Worm (Caenorhabditis elegans): ENCODE measurements around the gene R09E10.5.

Gene R09E10.5

ce11 chrIV:10302203-10302602 lies at the start of gene R09E10.5:
TSS of gene R09E10.5 (minus strand) at chrIV:10302303.
- TF ChIP-seq tbx-11 (GFP tag; IDR thresholded peaks at IDR 0.05) (no peak), F13C5.2 (tag; optimal IDR thresholded peaks at IDR 0.05) (no peak), tra-4 (tag; optimal IDR thresholded peaks at IDR 0.05) (no peak), hnd-1 (tag; optimal IDR thresholded peaks at IDR 0.05) (no peak), ama-1 (optimal IDR thresholded peaks at IDR 0.05) (no peak), ceh-36 (tag; optimal IDR thresholded peaks at IDR 0.05) (no peak), sea-1 (GFP tag; conservative IDR thresholded peaks at IDR 0.05) (no peak), flt-1 (GFP tag; IDR thresholded peaks at IDR 0.05) (no peak), ets-7 (tag; optimal IDR thresholded peaks at IDR 0.05) (no peak), aly-1 (tag; optimal IDR thresholded peaks at IDR 0.05) (no peak), pes-1 (GFP tag; IDR thresholded peaks at IDR 0.05) (no peak), tbx-37 (GFP tag; conservative IDR thresholded peaks at IDR 0.05) (no peak), scrt-1 (GFP tag; IDR thresholded peaks at IDR 0.05) (no peak), hmbx-1 (tag; optimal IDR thresholded peaks at IDR 0.05) (no peak), B0310.2 (tag; optimal IDR thresholded peaks at IDR 0.05) (no peak), ceh-13 (GFP tag; optimal IDR thresholded peaks at IDR 0.05) (no peak), hmg-4 (GFP tag; optimal IDR thresholded peaks at IDR 0.05) (no peak)

- TF ChIP-seq flt-1 (GFP tag; IDR thresholded peaks at IDR 0.05) (no peak), ceh-36 (tag; optimal IDR thresholded peaks at IDR 0.05) (no peak), hmg-4 (GFP tag; optimal IDR thresholded peaks at IDR 0.05) (no peak), F13C5.2 (tag; optimal IDR thresholded peaks at IDR 0.05) (no peak), ets-7 (tag; optimal IDR thresholded peaks at IDR 0.05) (no peak), tbx-37 (GFP tag; conservative IDR thresholded peaks at IDR 0.05) (no peak), ceh-13 (GFP tag; optimal IDR thresholded peaks at IDR 0.05) (no peak), tbx-11 (GFP tag; IDR thresholded peaks at IDR 0.05) (no peak), scrt-1 (GFP tag; IDR thresholded peaks at IDR 0.05) (no peak), tra-4 (tag; optimal IDR thresholded peaks at IDR 0.05) (no peak)
These were observed 48.0 kb upstream of the R09E10.5 start, which contains the start of the genes unc-43 and Y43C5B.3 for ce11 chrIV:10349871-10350640. TSS of gene unc-43 (minus strand) at chrIV:10350217. TSS of gene Y43C5B.3 (plus strand) at chrIV:10350590.

- no peak for TF ChIP-seq tbx-11 (GFP tag; IDR thresholded peaks at IDR 0.05)
These were observed 45.4 kb upstream of the R09E10.5 start for ce11 chrIV:10347528-10347927.

ce11 chrIV:10346948-10347347 lies 44.8 kb upstream of the R09E10.5 start:
- TF ChIP-seq ets-7 (tag; optimal IDR thresholded peaks at IDR 0.05) = no peak
- TF ChIP-seq hnd-1 (tag; optimal IDR thresholded peaks at IDR 0.05) = no peak
- TF ChIP-seq F13C5.2 (tag; optimal IDR thresholded peaks at IDR 0.05) = no peak
- no peak for TF ChIP-seq B0310.2 (tag; optimal IDR thresholded peaks at IDR 0.05)
- no peak for TF ChIP-seq aly-1 (tag; optimal IDR thresholded peaks at IDR 0.05)
- TF ChIP-seq hmbx-1 (tag; optimal IDR thresholded peaks at IDR 0.05) = no peak
- no peak for TF ChIP-seq ama-1 (optimal IDR thresholded peaks at IDR 0.05)
- TF ChIP-seq pes-1 (GFP tag; IDR thresholded peaks at IDR 0.05) = no peak
- no peak for TF ChIP-seq ceh-13 (GFP tag; optimal IDR thresholded peaks at IDR 0.05)
- TF ChIP-seq ceh-36 (tag; optimal IDR thresholded peaks at IDR 0.05) = no peak
- no peak for TF ChIP-seq tra-4 (tag; optimal IDR thresholded peaks at IDR 0.05)
- TF ChIP-seq hmg-4 (GFP tag; optimal IDR thresholded peaks at IDR 0.05) = no peak
- no peak for TF ChIP-seq flt-1 (GFP tag; IDR thresholded peaks at IDR 0.05)
- TF ChIP-seq sea-1 (GFP tag; conservative IDR thresholded peaks at IDR 0.05) = no peak
- no peak for TF ChIP-seq tbx-37 (GFP tag; conservative IDR thresholded peaks at IDR 0.05)
- TF ChIP-seq scrt-1 (GFP tag; IDR thresholded peaks at IDR 0.05) = no peak
- no peak for TF ChIP-seq tbx-11 (GFP tag; IDR thresholded peaks at IDR 0.05)

- no peak for TF ChIP-seq hmbx-1 (tag; optimal IDR thresholded peaks at IDR 0.05)
- TF ChIP-seq tra-4 (tag; optimal IDR thresholded peaks at IDR 0.05) = no peak
- no peak for TF ChIP-seq ama-1 (optimal IDR thresholded peaks at IDR 0.05)
- TF ChIP-seq ets-7 (tag; optimal IDR thresholded peaks at IDR 0.05) = no peak
- no peak for TF ChIP-seq sea-1 (GFP tag; conservative IDR thresholded peaks at IDR 0.05)
- TF ChIP-seq scrt-1 (GFP tag; IDR thresholded peaks at IDR 0.05) = no peak
- no peak for TF ChIP-seq pes-1 (GFP tag; IDR thresholded peaks at IDR 0.05)
- TF ChIP-seq F13C5.2 (tag; optimal IDR thresholded peaks at IDR 0.05) = no peak
- TF ChIP-seq ceh-13 (GFP tag; optimal IDR thresholded peaks at IDR 0.05) = no peak
- TF ChIP-seq hnd-1 (tag; optimal IDR thresholded peaks at IDR 0.05) = no peak
- no peak for TF ChIP-seq ceh-36 (tag; optimal IDR thresholded peaks at IDR 0.05)
- TF ChIP-seq B0310.2 (tag; optimal IDR thresholded peaks at IDR 0.05) = no peak
- TF ChIP-seq tbx-37 (GFP tag; conservative IDR thresholded peaks at IDR 0.05) = no peak
- no peak for TF ChIP-seq flt-1 (GFP tag; IDR thresholded peaks at IDR 0.05)
These were observed 43.9 kb upstream of the R09E10.5 start for ce11 chrIV:10345990-10346389.

DNA sequence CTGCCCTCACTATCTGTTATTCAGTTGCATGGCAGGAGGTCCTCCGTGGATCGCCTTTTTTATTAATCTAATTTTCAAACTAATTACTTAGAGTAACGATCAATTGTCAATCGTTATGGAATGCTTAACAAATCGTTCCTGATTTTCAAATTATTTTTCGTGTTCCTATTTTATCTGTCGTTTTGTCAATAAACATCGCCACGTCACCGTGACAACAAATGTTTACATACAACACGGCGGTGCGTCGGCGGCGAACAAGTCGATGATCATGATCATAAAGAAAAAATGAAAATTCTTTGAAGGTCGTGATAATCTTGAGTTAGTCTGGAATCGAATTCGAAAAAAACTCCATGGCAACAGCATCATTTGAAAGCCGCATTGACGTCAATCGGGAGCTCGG lies 43.4 kb upstream of the R09E10.5 start:
- no peak for TF ChIP-seq sea-1 (GFP tag; conservative IDR thresholded peaks at IDR 0.05)
- TF ChIP-seq flt-1 (GFP tag; IDR thresholded peaks at IDR 0.05) = no peak
- no peak for TF ChIP-seq scrt-1 (GFP tag; IDR thresholded peaks at IDR 0.05)
- TF ChIP-seq ceh-36 (tag; optimal IDR thresholded peaks at IDR 0.05) = no peak
- TF ChIP-seq hnd-1 (tag; optimal IDR thresholded peaks at IDR 0.05) = no peak
- no peak for TF ChIP-seq B0310.2 (tag; optimal IDR thresholded peaks at IDR 0.05)
- TF ChIP-seq F13C5.2 (tag; optimal IDR thresholded peaks at IDR 0.05) = no peak
- TF ChIP-seq tra-4 (tag; optimal IDR thresholded peaks at IDR 0.05) = no peak
- TF ChIP-seq pes-1 (GFP tag; IDR thresholded peaks at IDR 0.05) = no peak
- TF ChIP-seq ama-1 (optimal IDR thresholded peaks at IDR 0.05) = no peak
- no peak for TF ChIP-seq hmbx-1 (tag; optimal IDR thresholded peaks at IDR 0.05)

DNA sequence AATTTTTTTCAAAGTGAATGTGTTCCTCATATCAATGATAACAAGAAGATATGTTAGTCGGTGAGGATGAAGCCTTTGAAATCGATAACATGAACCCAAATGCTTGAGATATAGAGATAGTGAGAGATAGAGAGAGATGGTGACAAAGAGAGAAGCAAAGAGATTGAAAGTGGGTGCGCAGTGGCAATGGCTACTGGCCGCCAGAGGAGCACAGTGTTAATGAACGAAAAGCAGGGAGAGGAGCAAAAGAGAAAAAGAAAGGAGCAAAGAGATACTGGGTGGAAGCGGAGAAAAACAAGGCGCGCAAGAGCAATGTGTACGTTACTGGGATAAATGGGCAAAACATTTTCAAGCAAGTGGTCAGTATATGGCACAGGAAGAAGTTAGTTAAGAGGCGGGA lies 42.5 kb upstream of the R09E10.5 start:
- no peak for TF ChIP-seq pes-1 (GFP tag; IDR thresholded peaks at IDR 0.05)
- no peak for TF ChIP-seq hnd-1 (tag; optimal IDR thresholded peaks at IDR 0.05)
- no peak for TF ChIP-seq ceh-36 (tag; optimal IDR thresholded peaks at IDR 0.05)
- TF ChIP-seq hmbx-1 (tag; optimal IDR thresholded peaks at IDR 0.05) = no peak
- no peak for TF ChIP-seq ceh-13 (GFP tag; optimal IDR thresholded peaks at IDR 0.05)
- TF ChIP-seq B0310.2 (tag; optimal IDR thresholded peaks at IDR 0.05) = no peak
- no peak for TF ChIP-seq hmg-4 (GFP tag; optimal IDR thresholded peaks at IDR 0.05)
- no peak for TF ChIP-seq ets-7 (tag; optimal IDR thresholded peaks at IDR 0.05)
- no peak for TF ChIP-seq aly-1 (tag; optimal IDR thresholded peaks at IDR 0.05)
- no peak for TF ChIP-seq tbx-11 (GFP tag; IDR thresholded peaks at IDR 0.05)
- TF ChIP-seq tbx-37 (GFP tag; conservative IDR thresholded peaks at IDR 0.05) = no peak

Measured in whole organism, early embryonic.